Worm (Caenorhabditis elegans) whole organism, midembryonic: ENCODE data around the gene F43C1.5.

Experiments
- T22C8.4 ChIP-seq: fragments of 200-800 bp; sonication (Bioruptor generic); IDR thresholded peaks from 2 replicates; pipeline ENCODE4 v1.3.6; 2022; ENCODE audit warnings: missing genetic modification characterization, missing compliant biosample characterization
- cog-1 ChIP-seq: sonication (generic microtip); optimal IDR thresholded peaks from 2 replicates; lab custom pipeline; 2016; ENCODE audit warnings: missing genetic modification characterization, missing compliant biosample characterization
- flt-1 ChIP-seq: fragments of 200-800 bp; sonication (Bioruptor generic); IDR thresholded peaks from 2 replicates; pipeline ENCODE4 v1.3.6; 2022; ENCODE audit warnings: missing genetic modification characterization, missing compliant biosample characterization
- klf-2 ChIP-seq: fragments of 200-800 bp; sonication (Bioruptor generic); conservative IDR thresholded peaks from 2 replicates; pipeline ENCODE4 v1.3.6; 2022; ENCODE audit warnings: missing genetic modification reagents, missing genetic modification characterization, missing compliant biosample characterization
- med-1 ChIP-seq: sonication (generic microtip); optimal IDR thresholded peaks from 2 replicates; lab custom pipeline; 2017; ENCODE audit warnings: missing genetic modification characterization, mild to moderate bottlenecking, missing compliant biosample characterization, antibody characterized with exemption, missing genetic modification reagents; ENCODE audit not compliant: insufficient read depth
- ref-1 ChIP-seq: fragments of 200-800 bp; sonication (Bioruptor generic); conservative IDR thresholded peaks from 2 replicates; pipeline ENCODE4 v1.3.6; 2022; ENCODE audit warnings: missing genetic modification reagents, missing genetic modification characterization, missing compliant biosample characterization
- tab-1 ChIP-seq: fragments of 200-800 bp; sonication (Bioruptor generic); IDR thresholded peaks from 2 replicates; pipeline ENCODE4 v1.3.6; 2022; ENCODE audit warnings: missing genetic modification characterization, missing compliant biosample characterization
- ztf-23 ChIP-seq: fragments of 200-800 bp; sonication (Bioruptor generic); IDR thresholded peaks from 2 replicates; pipeline ENCODE4 v1.3.6; 2022; ENCODE audit warnings: missing genetic modification reagents, missing genetic modification characterization, missing compliant biosample characterization
- ztf-29 ChIP-seq: fragments of 200-800 bp; sonication (Bioruptor generic); IDR thresholded peaks from 2 replicates; pipeline ENCODE4 v1.3.6; 2022; ENCODE audit warnings: missing genetic modification reagents, missing genetic modification characterization, missing compliant biosample characterization

Gene F43C1.5

ce11 chrIII:4228841-4229240, at the start of gene F43C1.5:
F43C1.5 (plus strand) TSS chrIII:4229141.
- TF ChIP-seq tab-1 (GFP tag; lab: Robert Waterston, UW), result no peak
- no peak for TF ChIP-seq ztf-29 (GFP tag; lab: Robert Waterston, UW)
- TF ChIP-seq T22C8.4 (GFP tag; lab: Robert Waterston, UW), result no peak
- TF ChIP-seq ztf-23 (GFP tag; lab: Robert Waterston, UW), result no peak
- TF ChIP-seq ref-1, result no peak
- TF ChIP-seq med-1 (GFP tag; lab: Kevin White, UChicago), result no peak
- TF ChIP-seq klf-2, result no peak
- TF ChIP-seq cog-1, result no peak
- no peak for TF ChIP-seq flt-1 (GFP tag; lab: Robert Waterston, UW)

ce11 chrIII:4181338-4181737, 47.6 kb upstream of the F43C1.5 start, which contains the start of gene C16C10.1:
C16C10.1 (minus strand) TSS chrIII:4181438.
- TF ChIP-seq tab-1 (GFP tag; lab: Robert Waterston, UW) (no peak), ref-1 (no peak), ztf-23 (GFP tag; lab: Robert Waterston, UW) (no peak), med-1 (GFP tag; lab: Kevin White, UChicago) (no peak), flt-1 (GFP tag; lab: Robert Waterston, UW) (no peak), cog-1 (no peak), klf-2 (no peak), ztf-29 (GFP tag; lab: Robert Waterston, UW) (no peak), T22C8.4 (GFP tag; lab: Robert Waterston, UW) (no peak)

- TF ChIP-seq ref-1 (no peak), cog-1 (no peak), ztf-23 (GFP tag; lab: Robert Waterston, UW) (no peak), flt-1 (GFP tag; lab: Robert Waterston, UW) (no peak), tab-1 (GFP tag; lab: Robert Waterston, UW) (no peak), med-1 (GFP tag; lab: Kevin White, UChicago) (no peak), klf-2 (no peak), T22C8.4 (GFP tag; lab: Robert Waterston, UW) (0 out of 2 replicates have a peak, but pooled peaks have one; percentile 19)
Measured at ce11 chrIII:4186751-4187309, 42.1 kb upstream of the F43C1.5 start, which contains the start of gene lars-1. lars-1 (minus strand) TSS chrIII:4186801.

DNA sequence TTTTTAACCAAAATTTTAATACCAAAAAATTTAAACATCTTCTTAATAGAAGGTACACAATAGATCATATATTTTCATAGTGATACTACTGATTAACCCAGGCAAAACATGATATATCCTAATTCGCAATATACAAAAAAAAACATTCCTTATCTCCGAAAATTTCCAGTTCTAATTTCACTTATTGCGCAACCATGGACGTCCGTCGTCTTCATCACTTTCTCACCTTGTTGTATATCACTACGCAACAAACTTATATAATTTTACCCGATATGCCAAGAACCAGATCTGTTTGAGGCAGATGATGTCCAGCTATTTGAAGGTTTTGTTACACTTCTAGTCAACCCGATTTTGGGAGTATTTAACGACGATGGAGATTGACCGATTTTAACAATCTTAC, 41.1 kb upstream of the F43C1.5 start, which contains the start of gene R74.2:
TSS of gene R74.2 (plus strand) at position 316 of the 400 bp plus-strand sequence.
- TF ChIP-seq ztf-23 (GFP tag; lab: Robert Waterston, UW) (no peak), tab-1 (GFP tag; lab: Robert Waterston, UW) (no peak), ztf-29 (GFP tag; lab: Robert Waterston, UW) (no peak), klf-2 (no peak), flt-1 (GFP tag; lab: Robert Waterston, UW) (no peak), T22C8.4 (GFP tag; lab: Robert Waterston, UW) (no peak), ref-1 (no peak), med-1 (GFP tag; lab: Kevin White, UChicago) (no peak), cog-1 (no peak)

- TF ChIP-seq ztf-29 (GFP tag; lab: Robert Waterston, UW), result 0 out of 2 replicates have a peak, but pooled peaks have one; percentile 37
- no peak for TF ChIP-seq ztf-23 (GFP tag; lab: Robert Waterston, UW)
Measured at ce11 chrIII:4189602-4190001, 39.3 kb upstream of the F43C1.5 start.

DNA sequence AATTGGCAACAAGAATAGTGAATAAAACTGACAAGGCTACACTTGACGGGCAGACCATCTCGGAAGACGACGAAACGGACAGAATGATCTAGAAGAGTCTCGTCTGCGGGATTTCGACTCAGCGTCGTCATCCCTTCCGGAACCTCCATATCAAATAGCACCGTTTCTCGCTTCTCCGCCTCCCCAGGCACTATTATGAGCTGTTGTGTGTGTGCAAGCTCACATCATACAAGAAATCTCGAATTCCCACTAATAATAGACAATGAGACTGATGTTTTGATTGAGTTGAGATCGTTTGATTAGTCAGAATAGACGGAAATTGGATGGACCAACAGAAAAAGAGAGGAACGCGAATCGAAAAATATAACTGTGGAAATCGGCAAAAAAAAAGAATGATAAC, 38.7 kb upstream of the F43C1.5 start, which contains the start of gene spp-28:
TSS of gene spp-28 (minus strand) at position 101 of the 400 bp plus-strand sequence.
- no peak for TF ChIP-seq ztf-29 (GFP tag; lab: Robert Waterston, UW)
- no peak for TF ChIP-seq T22C8.4 (GFP tag; lab: Robert Waterston, UW)
- TF ChIP-seq cog-1, result no peak
- TF ChIP-seq med-1 (GFP tag; lab: Kevin White, UChicago), result no peak
- TF ChIP-seq ztf-23 (GFP tag; lab: Robert Waterston, UW), result no peak
- TF ChIP-seq klf-2, result no peak
- TF ChIP-seq tab-1 (GFP tag; lab: Robert Waterston, UW), result no peak
- no peak for TF ChIP-seq flt-1 (GFP tag; lab: Robert Waterston, UW)
- no peak for TF ChIP-seq ref-1

- TF ChIP-seq cog-1, result no peak
- TF ChIP-seq med-1 (GFP tag; lab: Kevin White, UChicago), result no peak
- no peak for TF ChIP-seq klf-2
- no peak for TF ChIP-seq tab-1 (GFP tag; lab: Robert Waterston, UW)
- TF ChIP-seq flt-1 (GFP tag; lab: Robert Waterston, UW), result no peak
- TF ChIP-seq ztf-29 (GFP tag; lab: Robert Waterston, UW), result no peak
- TF ChIP-seq T22C8.4 (GFP tag; lab: Robert Waterston, UW), result no peak
- no peak for TF ChIP-seq ref-1
- TF ChIP-seq ztf-23 (GFP tag; lab: Robert Waterston, UW), result no peak
Measured at ce11 chrIII:4191091-4191638, 37.8 kb upstream of the F43C1.5 start, which contains the start of gene dnj-16. dnj-16 (plus strand) TSS chrIII:4191141.

- TF ChIP-seq ztf-29 (GFP tag; lab: Robert Waterston, UW) (0 out of 2 replicates have a peak, but pooled peaks have one; percentile 45), ref-1 (no peak), klf-2 (no peak), flt-1 (GFP tag; lab: Robert Waterston, UW) (peak; percentile 66), med-1 (GFP tag; lab: Kevin White, UChicago) (no peak), T22C8.4 (GFP tag; lab: Robert Waterston, UW) (no peak), tab-1 (GFP tag; lab: Robert Waterston, UW) (no peak), cog-1 (peak; percentile 45), ztf-23 (GFP tag; lab: Robert Waterston, UW) (peak; percentile 41; the same call in 1 of the 2 replicates)
Measured at ce11 chrIII:4193659-4194103, 35.3 kb upstream of the F43C1.5 start, which contains the start of gene xbp-1. xbp-1 (plus strand) TSS chrIII:4193809.

DNA sequence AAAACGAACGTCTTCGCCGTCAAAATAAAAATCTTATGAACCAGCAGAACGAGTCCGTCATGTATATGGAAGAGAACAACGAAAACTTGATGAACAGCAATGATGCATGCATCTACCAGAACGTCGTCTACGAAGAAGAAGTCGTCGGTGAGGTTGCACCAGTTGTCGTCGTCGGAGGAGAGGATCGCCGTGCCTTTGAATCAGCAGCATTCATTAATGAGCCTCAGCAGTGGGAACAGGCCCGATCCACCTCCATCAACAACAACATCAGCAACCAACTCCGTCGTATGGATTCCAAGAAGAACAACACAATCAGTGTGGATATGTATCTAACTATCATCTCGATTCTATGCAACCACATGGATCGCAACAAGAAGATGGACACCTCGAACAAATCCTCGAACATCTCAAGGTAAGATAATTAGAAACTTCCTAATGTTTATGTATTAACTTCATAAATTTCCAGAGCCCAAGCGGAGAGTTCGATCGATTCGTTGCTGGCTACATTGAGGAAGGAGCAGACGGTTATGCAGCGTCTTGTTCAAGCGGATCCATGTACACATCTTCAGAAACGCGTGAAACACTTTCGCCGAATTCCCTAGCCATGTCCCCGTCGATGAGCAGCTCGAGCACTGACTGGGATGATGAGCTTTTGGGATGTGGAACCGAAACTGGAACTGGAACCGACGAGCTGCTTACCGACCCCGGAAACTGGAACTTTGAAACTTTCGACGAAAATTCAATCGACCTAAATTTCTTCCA, 34.4 kb upstream of the F43C1.5 start:
- TF ChIP-seq ztf-29 (GFP tag; lab: Robert Waterston, UW) (no peak), ref-1 (no peak), cog-1 (no peak), klf-2 (no peak), ztf-23 (GFP tag; lab: Robert Waterston, UW) (no peak), tab-1 (GFP tag; lab: Robert Waterston, UW) (no peak), T22C8.4 (GFP tag; lab: Robert Waterston, UW) (no peak), flt-1 (GFP tag; lab: Robert Waterston, UW) (no peak), med-1 (GFP tag; lab: Kevin White, UChicago) (no peak)
